Worm (Caenorhabditis elegans): ENCODE data around the gene B0457.4.

B0457.4 gene

ce11 chrII:8916656-8917055 is 4.8 kb upstream of the B0457.4 start:
- TF ChIP-seq K09A11.1 (tag; optimal IDR thresholded peaks at IDR 0.05; ENCODE audit: insufficient read depth) (no peak), tbx-2 (tag; optimal IDR thresholded peaks at IDR 0.05) (no peak), syd-9 (tag; optimal IDR thresholded peaks at IDR 0.05) (no peak), T23F11.4 (GFP tag; optimal IDR thresholded peaks at IDR 0.05) (no peak), C08G9.2 (tag; optimal IDR thresholded peaks at IDR 0.05) (no peak), pat-9 (tag; optimal IDR thresholded peaks at IDR 0.05) (no peak), ceh-30 (tag; optimal IDR thresholded peaks at IDR 0.05) (no peak), Y22D7AL.16 (tag; optimal IDR thresholded peaks at IDR 0.05) (no peak), lin-11 (tag; optimal IDR thresholded peaks at IDR 0.05) (no peak)

DNA sequence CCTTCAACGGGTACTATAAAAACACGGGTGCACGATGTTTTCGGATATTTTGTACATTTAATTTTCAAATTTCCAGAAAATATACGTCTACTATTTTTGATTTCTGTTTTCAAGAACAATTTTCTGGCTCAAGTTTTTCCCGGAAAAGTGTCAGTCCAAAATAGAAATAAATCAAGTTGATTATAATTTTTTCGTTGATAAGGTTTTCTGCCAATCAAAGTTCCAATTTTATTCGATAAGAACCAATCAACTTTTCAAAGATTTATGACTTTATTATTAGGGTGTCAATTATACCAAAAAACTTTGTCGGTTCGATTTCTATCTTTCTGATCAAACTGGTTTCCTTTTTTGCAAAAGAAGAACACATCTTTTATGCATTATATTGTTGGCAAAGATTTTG is 2.8 kb upstream of the B0457.4 start:
- TF ChIP-seq F13H6.1 (tag; optimal IDR thresholded peaks at IDR 0.05) (no peak), K02D7.2 (tag; optimal IDR thresholded peaks at IDR 0.05) (no peak), ceh-18 (tag; optimal IDR thresholded peaks at IDR 0.05) (no peak), ztf-16 (tag; optimal IDR thresholded peaks at IDR 0.05) (no peak), npax-4 (tag; optimal IDR thresholded peaks at IDR 0.05) (no peak), ceh-22 (tag; optimal IDR thresholded peaks at IDR 0.05) (no peak), ahr-1 (tag; optimal IDR thresholded peaks at IDR 0.05) (no peak), elt-4 (tag; optimal IDR thresholded peaks at IDR 0.05) (no peak), rnt-1 (tag; optimal IDR thresholded peaks at IDR 0.05) (no peak), C08G9.2 (tag; optimal IDR thresholded peaks at IDR 0.05) (no peak), nhr-232 (tag; optimal IDR thresholded peaks at IDR 0.05) (no peak), sdc-2 (tag; optimal IDR thresholded peaks at IDR 0.05) (no peak), madf-2 (tag; optimal IDR thresholded peaks at IDR 0.05) (no peak), lin-11 (tag; optimal IDR thresholded peaks at IDR 0.05) (no peak), ref-2 (tag; optimal IDR thresholded peaks at IDR 0.05) (no peak)

DNA sequence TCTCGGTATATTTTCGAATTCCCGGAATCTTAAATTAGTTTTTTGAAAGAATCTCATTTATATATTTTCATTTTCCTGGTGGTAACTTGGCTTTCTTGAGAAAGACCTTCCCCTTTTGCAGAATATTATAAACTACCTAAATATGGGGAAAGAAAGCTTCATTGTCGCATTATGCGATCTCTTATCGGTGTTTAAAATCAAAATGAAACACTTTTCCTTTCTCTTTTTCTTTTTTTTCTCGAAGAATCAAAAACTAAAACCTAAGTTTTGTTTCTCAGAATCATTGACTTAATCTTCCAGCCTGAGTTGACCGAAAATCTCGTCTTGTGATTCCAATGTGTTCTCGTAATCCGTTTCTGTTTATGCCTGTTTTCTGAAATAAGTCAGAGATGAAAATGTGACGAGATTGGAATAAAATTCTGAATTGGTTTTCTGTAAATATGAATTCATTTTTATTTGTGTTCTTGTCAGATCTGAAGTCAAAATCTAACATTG is 741 bp upstream of the B0457.4 start:
- TF ChIP-seq ttx-3 (tag; optimal IDR thresholded peaks at IDR 0.05) (no peak), pros-1 (tag; optimal IDR thresholded peaks at IDR 0.05) (no peak), C38D4.7 (GFP tag; optimal IDR thresholded peaks at IDR 0.05) (no peak), pqm-1 (tag; optimal IDR thresholded peaks at IDR 0.05) (no peak), ceh-48 (tag; optimal IDR thresholded peaks at IDR 0.05) (no peak), ceh-6 (GFP tag; optimal IDR thresholded peaks at IDR 0.05) (no peak), ref-2 (tag; optimal IDR thresholded peaks at IDR 0.05) (no peak), T23F11.4 (GFP tag; optimal IDR thresholded peaks at IDR 0.05) (no peak), nhr-232 (tag; optimal IDR thresholded peaks at IDR 0.05) (no peak), rnt-1 (tag; optimal IDR thresholded peaks at IDR 0.05) (no peak), fkh-10 (GFP tag; optimal IDR thresholded peaks at IDR 0.05) (no peak), unc-42 (tag; optimal IDR thresholded peaks at IDR 0.05) (no peak), sdc-2 (tag; optimal IDR thresholded peaks at IDR 0.05) (no peak)

DNA sequence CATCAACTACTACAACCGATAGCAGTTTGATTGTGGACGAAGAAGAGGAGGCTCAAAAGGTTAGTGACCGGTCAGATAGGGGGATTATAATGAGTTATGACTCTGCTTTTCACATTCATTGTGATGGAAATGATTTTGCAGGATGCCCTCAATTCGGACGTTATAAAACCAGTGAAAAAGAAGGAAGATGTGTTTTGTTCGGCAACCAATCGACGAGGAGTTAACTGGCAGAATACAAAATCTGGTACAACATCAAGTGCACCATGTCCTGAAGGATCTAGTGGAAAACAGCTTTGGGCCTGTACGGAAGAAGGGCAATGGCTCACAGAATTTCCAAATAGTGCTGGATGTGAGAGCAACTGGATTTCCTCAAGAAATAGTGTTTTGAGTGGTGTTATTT is 8.0 kb downstream of the B0457.4 start:
- no peak for TF ChIP-seq ceh-14 (tag; optimal IDR thresholded peaks at IDR 0.05)
- TF ChIP-seq nhr-11 (tag; optimal IDR thresholded peaks at IDR 0.05): no peak
- no peak for TF ChIP-seq syd-9 (tag; optimal IDR thresholded peaks at IDR 0.05)
- no peak for TF ChIP-seq fkh-10 (GFP tag; optimal IDR thresholded peaks at IDR 0.05)
- TF ChIP-seq K02D7.2 (tag; optimal IDR thresholded peaks at IDR 0.05): no peak
- no peak for TF ChIP-seq ceh-6 (GFP tag; optimal IDR thresholded peaks at IDR 0.05)
- no peak for TF ChIP-seq ceh-31 (tag; optimal IDR thresholded peaks at IDR 0.05)
- no peak for TF ChIP-seq fkh-6 (tag; optimal IDR thresholded peaks at IDR 0.05)
- no peak for TF ChIP-seq ceh-34 (tag; optimal IDR thresholded peaks at IDR 0.05)
- no peak for TF ChIP-seq mec-3 (tag; optimal IDR thresholded peaks at IDR 0.05; ENCODE audit: borderline replicate concordance)
- TF ChIP-seq lim-6 (tag; optimal IDR thresholded peaks at IDR 0.05): no peak
- TF ChIP-seq madf-2 (tag; optimal IDR thresholded peaks at IDR 0.05): no peak
- TF ChIP-seq rnt-1 (tag; optimal IDR thresholded peaks at IDR 0.05): no peak
- TF ChIP-seq ceh-48 (tag; optimal IDR thresholded peaks at IDR 0.05): no peak
- no peak for TF ChIP-seq ama-1 (optimal IDR thresholded peaks at IDR 0.05)
- TF ChIP-seq fax-1 (tag; optimal IDR thresholded peaks at IDR 0.05): no peak
- TF ChIP-seq sdc-2 (tag; optimal IDR thresholded peaks at IDR 0.05): no peak
- no peak for TF ChIP-seq che-1 (tag; optimal IDR thresholded peaks at IDR 0.05)
- TF ChIP-seq ceh-18 (tag; optimal IDR thresholded peaks at IDR 0.05): no peak

Measured in whole organism, late embryonic.